Worm (Caenorhabditis elegans) whole organism, L3 larva: ENCODE data around the gene nhr-175.

Experiments used
- aly-2 ChIP-seq: fragments of 150-350 bp; optimal IDR thresholded peaks from 2 replicates; lab custom pipeline; 2014; ENCODE audit warnings: missing biosample characterization, missing genetic modification characterization
- ceh-9 ChIP-seq: sonication (generic microtip); optimal IDR thresholded peaks from 2 replicates; lab custom pipeline; 2018; ENCODE audit warnings: missing biosample characterization, missing genetic modification characterization
- elt-3 ChIP-seq, 3 experiments: fragments of 150-350 bp in 1 of 3; sonication (generic microtip) in 2 of 3; optimal IDR thresholded peaks; 2 replicates in 2 of 3; 4 replicates in 1 of 3; lab custom pipeline; 2014 to 2017; ENCODE audit warnings: missing biosample characterization in 3 of 3, missing genetic modification characterization in 3 of 3
- fos-1 ChIP-seq: fragments of 150-350 bp; optimal IDR thresholded peaks from 2 replicates; lab custom pipeline; 2014; ENCODE audit warnings: missing biosample characterization, missing genetic modification characterization
- nhr-67 ChIP-seq: fragments of 150-350 bp; optimal IDR thresholded peaks from 2 replicates; lab custom pipeline; 2014; ENCODE audit warnings: missing biosample characterization, missing genetic modification characterization
- pha-4 ChIP-seq: fragments of 150-350 bp; optimal IDR thresholded peaks from 2 replicates; lab custom pipeline; 2014; ENCODE audit warnings: missing biosample characterization, missing genetic modification reagents, missing genetic modification characterization
- pqm-1 ChIP-seq: fragments of 150-350 bp; optimal IDR thresholded peaks from 2 replicates; lab custom pipeline; 2017; ENCODE audit warnings: missing biosample characterization, missing genetic modification characterization, inconsistent platforms
- snpc-4 ChIP-seq: fragments of 150-350 bp; optimal IDR thresholded peaks from 2 replicates; lab custom pipeline; 2014; ENCODE audit warnings: missing biosample characterization, missing genetic modification characterization

ce11 chrV:13889516-13889915 is 23.0 kb downstream of the nhr-175 start, which contains the start of gene spp-12:
- TF ChIP-seq elt-3 (tag; optimal IDR thresholded peaks at IDR 0.05; lab: Kevin White, UChicago) = no peak
- no peak for TF ChIP-seq pha-4 (tag; lab: Kevin White, UChicago)
- TF ChIP-seq aly-2 (tag; lab: Kevin White, UChicago) = no peak
- TF ChIP-seq fos-1 (tag; lab: Kevin White, UChicago) = no peak
- TF ChIP-seq snpc-4 (tag; lab: Kevin White, UChicago) = no peak
- TF ChIP-seq pqm-1 (tag; lab: Kevin White, UChicago) = no peak
- no peak for TF ChIP-seq nhr-67
- no peak for TF ChIP-seq ceh-9 (tag; lab: Kevin White, UChicago)
